Fruit fly (Drosophila melanogaster): ENCODE measurements around the gene CG3823.

Gene CG3823

dm6 chrX:6330369-6330949 lies 26.7 kb downstream of the CG3823 start, which contains the start of gene CG42240 (continued):
- peak; percentile 78 for TF ChIP-seq CG9215 (GFP tag; IDR thresholded peaks at IDR 0.05)
- TF ChIP-seq pita (GFP tag; optimal IDR thresholded peaks at IDR 0.05) = no peak
- TF ChIP-seq caup (GFP tag; optimal IDR thresholded peaks at IDR 0.05; ENCODE audit: severe bottlenecking) = peak; percentile 85
- TF ChIP-seq CG12769 (tag; optimal IDR thresholded peaks at IDR 0.05) = peak; percentile 82
- TF ChIP-seq row (GFP tag; IDR thresholded peaks at IDR 0.05) = peak; percentile 91
- peak; percentile 91 for TF ChIP-seq CG6854 (GFP tag; optimal IDR thresholded peaks at IDR 0.05)
- no peak for TF ChIP-seq CG10321 (GFP tag; IDR thresholded peaks at IDR 0.05)
- peak; percentile 79 for TF ChIP-seq CG4854 (GFP tag; optimal IDR thresholded peaks at IDR 0.05)
- 0 out of 2 replicates have a peak, but pooled peaks have one; percentile 40 for TF ChIP-seq rib (GFP tag; IDR thresholded peaks at IDR 0.05)
- TF ChIP-seq CG17186 (GFP tag; optimal IDR thresholded peaks at IDR 0.05) = peak; percentile 66
- peak; percentile 77 for TF ChIP-seq bab2 (GFP tag; optimal IDR thresholded peaks at IDR 0.05)
- peak; percentile 87 for TF ChIP-seq sug (tag; optimal IDR thresholded peaks at IDR 0.05)
- peak; percentile 95 for TF ChIP-seq CG7839 (tag; optimal IDR thresholded peaks at IDR 0.05)
- TF ChIP-seq hb (GFP tag; IDR thresholded peaks at IDR 0.05; ENCODE audit: partially characterized antibody) = no peak
- TF ChIP-seq CG10209 (GFP tag; optimal IDR thresholded peaks at IDR 0.05) = peak; percentile 91
- TF ChIP-seq Trl (optimal IDR thresholded peaks at IDR 0.05) = peak; percentile 58 to 63
- peak; percentile 42 for TF ChIP-seq Trl (GFP tag; optimal IDR thresholded peaks at IDR 0.05)
- TF ChIP-seq Ptx1 (GFP tag; IDR thresholded peaks at IDR 0.05) = peak; percentile 88
- TF ChIP-seq CG4282 (GFP tag; optimal IDR thresholded peaks at IDR 0.05) = no peak
- TF ChIP-seq Eip74EF (GFP tag; optimal IDR thresholded peaks at IDR 0.05) = peak in 1 of 2 experiments; percentile 95
- TF ChIP-seq CG8765 (GFP tag; IDR thresholded peaks at IDR 0.05) = no peak
- peak; percentile 71 for TF ChIP-seq danr (GFP tag; IDR thresholded peaks at IDR 0.05)
- TF ChIP-seq CG7556 (GFP tag; optimal IDR thresholded peaks at IDR 0.05) = peak; percentile 97
- TF ChIP-seq Dip3 (GFP tag; optimal IDR thresholded peaks at IDR 0.05) = peak; percentile 29
- TF ChIP-seq Hmx (GFP tag; optimal IDR thresholded peaks at IDR 0.05) = peak; percentile 62
- peak; percentile 83 for TF ChIP-seq twi (tag; optimal IDR thresholded peaks at IDR 0.05)
- TF ChIP-seq CG1529 (GFP tag; optimal IDR thresholded peaks at IDR 0.05) = peak; percentile 93
- 0 out of 3 replicates have a peak, but pooled peaks have one; percentile 58 for TF ChIP-seq CG11456 (GFP tag; IDR thresholded peaks at IDR 0.05)
- TF ChIP-seq CG14050 (GFP tag; IDR thresholded peaks at IDR 0.05) = peak; percentile 58
- TF ChIP-seq Fer1 (GFP tag; optimal IDR thresholded peaks at IDR 0.05) = peak; percentile 93
- TF ChIP-seq CG32772 (GFP tag; IDR thresholded peaks at IDR 0.05) = peak; percentile 78
- peak; percentile 46; the same call in 1 of the 2 replicates for TF ChIP-seq Lim3 (GFP tag; IDR thresholded peaks at IDR 0.05)
- TF ChIP-seq grau (tag; optimal IDR thresholded peaks at IDR 0.05) = peak; percentile 92
- peak; percentile 25 for TF ChIP-seq Hey (tag; optimal IDR thresholded peaks at IDR 0.05)
- TF ChIP-seq Ets97D (GFP tag; optimal IDR thresholded peaks at IDR 0.05) = peak; percentile 51
- TF ChIP-seq usp (GFP tag; optimal IDR thresholded peaks at IDR 0.05) = no peak
- peak; percentile 97 for TF ChIP-seq CG18262 (tag; optimal IDR thresholded peaks at IDR 0.05)
- TF ChIP-seq jing (GFP tag; optimal IDR thresholded peaks at IDR 0.05) = peak; percentile 79
- no peak for TF ChIP-seq pfk (GFP tag; optimal IDR thresholded peaks at IDR 0.05)
- peak; percentile 87 for TF ChIP-seq cwo (GFP tag; optimal IDR thresholded peaks at IDR 0.05)
- peak; percentile 90 for TF ChIP-seq Hr3 (GFP tag; optimal IDR thresholded peaks at IDR 0.05)
- no peak for TF ChIP-seq HmgD (GFP tag; optimal IDR thresholded peaks at IDR 0.05)
- TF ChIP-seq Doc2 (GFP tag; IDR thresholded peaks at IDR 0.05) = no peak
- TF ChIP-seq Atf6 (GFP tag; IDR thresholded peaks at IDR 0.05) = peak; percentile 85
- peak; percentile 94 for TF ChIP-seq CG11504 (tag; optimal IDR thresholded peaks at IDR 0.05)
- TF ChIP-seq CTCF (GFP tag; optimal IDR thresholded peaks at IDR 0.05) = no peak
- peak; percentile 93 for TF ChIP-seq Med (GFP tag)
- peak; percentile 29 for TF ChIP-seq CG8290 (GFP tag; optimal IDR thresholded peaks at IDR 0.05)
- peak; percentile 72 to 81 for TF ChIP-seq CG8290 (tag; optimal IDR thresholded peaks at IDR 0.05)
- peak; percentile 95 for TF ChIP-seq Oli (tag; optimal IDR thresholded peaks at IDR 0.05)
- peak; percentile 93 for TF ChIP-seq CG3281 (GFP tag; optimal IDR thresholded peaks at IDR 0.05)
- peak; percentile 1 for TF ChIP-seq CG3163 (GFP tag; optimal IDR thresholded peaks at IDR 0.05)

All from whole organism, embryonic.